Fruit fly (Drosophila melanogaster): ENCODE measurements around the gene PolI.
A peak's percentile ranks its signal among the peaks of the same experiment; 100 is the strongest.

The PolI gene

DNA sequence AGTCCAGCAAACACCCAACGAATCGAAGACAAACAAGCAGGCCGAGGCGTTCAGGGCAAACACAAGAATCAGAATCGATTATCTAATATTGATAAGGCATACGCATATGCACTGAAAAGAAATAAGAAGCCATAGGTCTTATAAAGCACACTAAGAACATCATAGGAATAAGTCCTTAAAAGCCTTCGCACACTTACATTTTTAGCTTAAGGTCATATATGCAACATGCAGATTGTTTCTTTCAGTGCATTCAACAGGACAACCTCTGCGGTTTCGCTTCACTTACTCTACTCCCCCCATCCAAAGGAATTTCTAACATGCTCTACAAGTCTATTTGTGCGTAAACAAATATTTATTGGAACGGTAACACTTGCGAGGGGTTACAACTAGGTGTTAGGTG is 20.7 kb upstream of the PolI start (continued):
- TF ChIP-seq D (optimal IDR thresholded peaks at IDR 0.05): no peak
- TF ChIP-seq D (GFP tag; optimal IDR thresholded peaks at IDR 0.05): peak; percentile 58
- peak in 1 of 2 experiments; percentile 26 for TF ChIP-seq Hr78 (GFP tag; optimal IDR thresholded peaks at IDR 0.05)
- TF ChIP-seq zen (tag; optimal IDR thresholded peaks at IDR 0.05): peak; percentile 72
- peak; percentile 36; the same call in 1 of the 2 replicates for TF ChIP-seq dimm (GFP tag; IDR thresholded peaks at IDR 0.05)
- no peak for TF ChIP-seq cas (GFP tag; IDR thresholded peaks at IDR 0.05)
- TF ChIP-seq Hr39 (optimal IDR thresholded peaks at IDR 0.05): no peak
- no peak for TF ChIP-seq mirr (GFP tag; optimal IDR thresholded peaks at IDR 0.05)
- 0 out of 3 replicates have a peak, but pooled peaks have one; percentile 42 for TF ChIP-seq dysf (GFP tag; IDR thresholded peaks at IDR 0.05)
- peak; percentile 35 for TF ChIP-seq kni (GFP tag; optimal IDR thresholded peaks at IDR 0.05)
- TF ChIP-seq Ptx1 (GFP tag; IDR thresholded peaks at IDR 0.05): peak; percentile 63
- TF ChIP-seq YL-1 (GFP tag; optimal IDR thresholded peaks at IDR 0.05): no peak
- TF ChIP-seq ab (GFP tag; optimal IDR thresholded peaks at IDR 0.05): peak; percentile 31
- TF ChIP-seq Adf1 (GFP tag; IDR thresholded peaks at IDR 0.05): no peak
- TF ChIP-seq Oli (tag; optimal IDR thresholded peaks at IDR 0.05): peak; percentile 56
- TF ChIP-seq Usf (GFP tag; optimal IDR thresholded peaks at IDR 0.05): no peak
- TF ChIP-seq HLH4C (GFP tag; IDR thresholded peaks at IDR 0.05; ENCODE audit: partially characterized antibody): no peak
- TF ChIP-seq trh (GFP tag; optimal IDR thresholded peaks at IDR 0.05): no peak
- TF ChIP-seq Atf3 (GFP tag; optimal IDR thresholded peaks at IDR 0.05): peak; percentile 66
- peak; percentile 66 for TF ChIP-seq otp (GFP tag; IDR thresholded peaks at IDR 0.05)
- no peak for TF ChIP-seq aop (GFP tag; IDR thresholded peaks at IDR 0.05)
- TF ChIP-seq CG12071 (GFP tag; optimal IDR thresholded peaks at IDR 0.05): no peak
- TF ChIP-seq amos (GFP tag; IDR thresholded peaks at IDR 0.05; ENCODE audit: partially characterized antibody): no peak
- peak; percentile 20; the same call in 1 of the 2 replicates for TF ChIP-seq E2f2 (GFP tag; IDR thresholded peaks at IDR 0.05)
- no peak for TF ChIP-seq Lim3 (GFP tag; IDR thresholded peaks at IDR 0.05)
- peak; percentile 0 for TF ChIP-seq Fer3 (tag; optimal IDR thresholded peaks at IDR 0.05)
- TF ChIP-seq caup (GFP tag; optimal IDR thresholded peaks at IDR 0.05; ENCODE audit: severe bottlenecking): peak; percentile 14
- no peak for TF ChIP-seq Dref (GFP tag; IDR thresholded peaks at IDR 0.05)
- TF ChIP-seq Sox102F (GFP tag; optimal IDR thresholded peaks at IDR 0.05): peak; percentile 60
- TF ChIP-seq pum (GFP tag; optimal IDR thresholded peaks at IDR 0.05): peak; percentile 14
- TF ChIP-seq Ets65A (GFP tag): peak; percentile 89
- no peak for TF ChIP-seq wor (GFP tag; IDR thresholded peaks at IDR 0.05)
- peak; percentile 49 for TF ChIP-seq CG1529 (GFP tag; optimal IDR thresholded peaks at IDR 0.05)
- TF ChIP-seq jing (GFP tag; optimal IDR thresholded peaks at IDR 0.05): peak; percentile 54
- TF ChIP-seq CG18764 (GFP tag; optimal IDR thresholded peaks at IDR 0.05): peak; percentile 28
- no peak for TF ChIP-seq crc (GFP tag; optimal IDR thresholded peaks at IDR 0.05)
- TF ChIP-seq knrl (GFP tag; IDR thresholded peaks at IDR 0.05; ENCODE audit: partially characterized antibody): no peak
- no peak for TF ChIP-seq MTF-1 (GFP tag; optimal IDR thresholded peaks at IDR 0.05; ENCODE audit: borderline replicate concordance)
- TF ChIP-seq tup (GFP tag; optimal IDR thresholded peaks at IDR 0.05): peak; percentile 8
- TF ChIP-seq zfh2 (GFP tag; optimal IDR thresholded peaks at IDR 0.05): no peak
- no peak for TF ChIP-seq schlank (tag; optimal IDR thresholded peaks at IDR 0.05)
- no peak for TF ChIP-seq CG13894 (tag; optimal IDR thresholded peaks at IDR 0.05)
- peak; percentile 51 for TF ChIP-seq ash1 (GFP tag; optimal IDR thresholded peaks at IDR 0.05)
- 0 out of 3 replicates have a peak, but pooled peaks have one; percentile 33 for TF ChIP-seq jigr1 (GFP tag; IDR thresholded peaks at IDR 0.05)
- TF ChIP-seq gt (GFP tag; IDR thresholded peaks at IDR 0.05): no peak
- no peak for TF ChIP-seq corto (GFP tag; optimal IDR thresholded peaks at IDR 0.05)
- TF ChIP-seq CG15269 (tag; optimal IDR thresholded peaks at IDR 0.05): no peak
- peak; percentile 30 for TF ChIP-seq ac (GFP tag; optimal IDR thresholded peaks at IDR 0.05)
- TF ChIP-seq fd102C (GFP tag; optimal IDR thresholded peaks at IDR 0.05): peak; percentile 55
- peak; percentile 48 for TF ChIP-seq CG30431 (GFP tag; optimal IDR thresholded peaks at IDR 0.05)
- peak; percentile 51 for TF ChIP-seq CG11723 (GFP tag; optimal IDR thresholded peaks at IDR 0.05)
